Fruit fly (Drosophila melanogaster) whole organism, embryonic: ENCODE measurements around the gene CG42538.

Experiments used
- Atf6 ChIP-seq: fragments of 200-800 bp; sonication (Bioruptor generic); IDR thresholded peaks from 2 replicates; pipeline ENCODE4 v1.3.6; 2022; ENCODE audit warnings: missing biosample characterization, missing genetic modification characterization
- Awh ChIP-seq: fragments of 200-800 bp; sonication (Bioruptor generic); IDR thresholded peaks from 2 replicates; pipeline ENCODE4, ENCODE4 v1.3.6; 2022; ENCODE audit warnings: missing biosample characterization, missing genetic modification characterization
- C15 ChIP-seq: fragments of 200-800 bp; sonication (Bioruptor generic); IDR thresholded peaks from 3 replicates; pipeline ENCODE4 v1.3.6; 2022; ENCODE audit warnings: missing biosample characterization, missing genetic modification characterization
- CG10366 ChIP-seq: fragments of 200-800 bp; sonication (Bioruptor generic); IDR thresholded peaks from 2 replicates; pipeline ENCODE4 v1.3.6; 2022; ENCODE audit warnings: missing biosample characterization, missing genetic modification characterization
- CG12391 ChIP-seq: fragments of 200-800 bp; sonication (Bioruptor generic); optimal IDR thresholded peaks from 3 replicates; lab custom pipeline; 2018; ENCODE audit warnings: missing biosample characterization, mild to moderate bottlenecking, missing genetic modification characterization, moderate library complexity
- CG15479 ChIP-seq: fragments of 200-800 bp; sonication (Bioruptor generic); optimal IDR thresholded peaks from 3 replicates; lab custom pipeline; 2019; ENCODE audit warnings: missing biosample characterization, mild to moderate bottlenecking, missing genetic modification characterization, moderate library complexity
- CG15696 ChIP-seq: fragments of 200-800 bp; sonication (Bioruptor generic); optimal IDR thresholded peaks from 2 replicates; lab custom pipeline; 2019; ENCODE audit warnings: missing biosample characterization, mild to moderate bottlenecking, missing genetic modification characterization, moderate library complexity
- CG1602 ChIP-seq: fragments of 200-800 bp; sonication (Bioruptor generic); optimal IDR thresholded peaks from 3 replicates; lab custom pipeline; 2016; ENCODE audit warnings: missing biosample characterization, missing genetic modification characterization
- CG16779 ChIP-seq: fragments of 200-800 bp; sonication (Bioruptor generic); IDR thresholded peaks from 2 replicates; pipeline ENCODE4 v1.3.6; 2022; ENCODE audit warnings: missing biosample characterization, missing genetic modification characterization
- CG17385 ChIP-seq: fragments of 200-800 bp; sonication (Bioruptor generic); optimal IDR thresholded peaks from 3 replicates; lab custom pipeline; 2018; ENCODE audit warnings: missing biosample characterization, mild to moderate bottlenecking, missing genetic modification characterization
- CG1832 ChIP-seq: fragments of 200-800 bp; sonication (Bioruptor generic); optimal IDR thresholded peaks from 2 replicates; lab custom pipeline; 2017; ENCODE audit warnings: missing biosample characterization, mild to moderate bottlenecking, missing genetic modification characterization, inconsistent platforms
- CG34376 ChIP-seq: fragments of 200-800 bp; sonication (Bioruptor generic); optimal IDR thresholded peaks from 2 replicates; lab custom pipeline; 2018; ENCODE audit warnings: missing biosample characterization, mild to moderate bottlenecking, missing genetic modification characterization
- CG42726 ChIP-seq: fragments of 200-800 bp; sonication (Bioruptor generic); IDR thresholded peaks from 2 replicates; pipeline ENCODE4 v1.3.6; 2022; ENCODE audit warnings: missing biosample characterization, missing genetic modification characterization; ENCODE audit not compliant: partially characterized antibody
- CG4360 ChIP-seq: fragments of 200-800 bp; sonication (Bioruptor generic); IDR thresholded peaks from 2 replicates; pipeline ENCODE4 v1.3.6; 2022; ENCODE audit warnings: missing biosample characterization, missing genetic modification characterization
- CG9609 ChIP-seq: fragments of 200-800 bp; sonication (Bioruptor generic); optimal IDR thresholded peaks from 3 replicates; lab custom pipeline; 2016; ENCODE audit warnings: missing biosample characterization, missing genetic modification characterization
- CG9932 ChIP-seq: fragments of 200-800 bp; sonication (Bioruptor generic); IDR thresholded peaks from 2 replicates; pipeline ENCODE4 v1.3.6; 2022; ENCODE audit warnings: missing biosample characterization, missing genetic modification characterization
- Chrac-16 ChIP-seq: fragments of 200-800 bp; sonication (Bioruptor generic); optimal IDR thresholded peaks from 3 replicates; lab custom pipeline; 2016; ENCODE audit warnings: missing biosample characterization, missing genetic modification characterization
- CrebB ChIP-seq: fragments of 200-800 bp; sonication (Bioruptor generic); optimal IDR thresholded peaks from 3 replicates; lab custom pipeline; 2018; ENCODE audit warnings: missing biosample characterization, mild to moderate bottlenecking, missing genetic modification characterization
- E2f1 ChIP-seq: fragments of 200-800 bp; sonication (Bioruptor generic); IDR thresholded peaks from 2 replicates; pipeline ENCODE4 v1.3.6; 2022; ENCODE audit warnings: missing biosample characterization, missing genetic modification characterization
- H15 ChIP-seq: fragments of 200-800 bp; sonication (Bioruptor generic); IDR thresholded peaks from 3 replicates; pipeline ENCODE4 v1.3.6; 2022; ENCODE audit warnings: missing biosample characterization, missing genetic modification characterization
- HHEX ChIP-seq: fragments of 200-800 bp; sonication (Bioruptor generic); optimal IDR thresholded peaks from 3 replicates; lab custom pipeline; 2017; ENCODE audit warnings: missing biosample characterization, mild to moderate bottlenecking, missing genetic modification characterization, missing genetic modification reagents
- Hr78 ChIP-seq, 2 experiments: fragments of 200-800 bp in 1 of 2; fragments of >200 bp in 1 of 2; sonication (Bioruptor generic) in 1 of 2; optimal IDR thresholded peaks; 2 replicates each; lab custom pipeline; 2017 to 2019; ENCODE audit warnings: missing biosample characterization in 2 of 2, missing genetic modification characterization in 2 of 2, mild to moderate bottlenecking in 1 of 2, moderate library complexity in 1 of 2
- Lpt ChIP-seq: fragments of >200 bp; optimal IDR thresholded peaks from 2 replicates; lab custom pipeline; 2018; ENCODE audit warnings: missing biosample characterization, missing genetic modification characterization
- Meics ChIP-seq: fragments of 200-800 bp; sonication (Bioruptor generic); optimal IDR thresholded peaks from 2 replicates; lab custom pipeline; 2017; ENCODE audit warnings: missing biosample characterization, mild to moderate bottlenecking, missing genetic modification characterization
- NK7.1 ChIP-seq: fragments of 200-800 bp; sonication (Bioruptor generic); optimal IDR thresholded peaks from 3 replicates; lab custom pipeline; 2016; ENCODE audit warnings: missing biosample characterization, missing genetic modification characterization
- Oaz ChIP-seq: fragments of 200-800 bp; sonication (Bioruptor generic); IDR thresholded peaks from 2 replicates; pipeline ENCODE4 v1.3.6; 2022; ENCODE audit warnings: missing biosample characterization, missing genetic modification characterization
- Sox100B ChIP-seq: fragments of 200-800 bp; sonication (Bioruptor generic); optimal IDR thresholded peaks from 3 replicates; lab custom pipeline; 2018; ENCODE audit warnings: missing biosample characterization, mild to moderate bottlenecking, missing genetic modification characterization
- aop ChIP-seq: fragments of 200-800 bp; sonication (Bioruptor generic); IDR thresholded peaks from 2 replicates; pipeline ENCODE4 v1.3.6; 2022; ENCODE audit warnings: missing biosample characterization, missing genetic modification characterization
- ato ChIP-seq: fragments of 200-800 bp; sonication (Bioruptor generic); IDR thresholded peaks from 2 replicates; pipeline ENCODE4 v1.3.6; 2022; ENCODE audit warnings: missing biosample characterization, missing genetic modification characterization; ENCODE audit not compliant: partially characterized antibody
- br ChIP-seq: fragments of >200 bp; optimal IDR thresholded peaks from 2 replicates; lab custom pipeline; 2017
- caup ChIP-seq: fragments of 200-800 bp; sonication (Bioruptor generic); optimal IDR thresholded peaks from 3 replicates; lab custom pipeline; 2017; ENCODE audit warnings: missing biosample characterization, mild to moderate bottlenecking, missing genetic modification characterization, moderate library complexity; ENCODE audit not compliant: severe bottlenecking
- crol ChIP-seq: fragments of 200-800 bp; sonication (Bioruptor generic); IDR thresholded peaks from 2 replicates; pipeline ENCODE4 v1.3.6; 2022; ENCODE audit warnings: missing biosample characterization, missing genetic modification characterization
- dmrt11E ChIP-seq: fragments of 200-800 bp; sonication (Bioruptor generic); optimal IDR thresholded peaks from 3 replicates; lab custom pipeline; 2018; ENCODE audit warnings: missing biosample characterization, mild to moderate bottlenecking, missing genetic modification characterization, moderate library complexity
- dysf ChIP-seq: fragments of 200-800 bp; sonication (Bioruptor generic); IDR thresholded peaks from 3 replicates; pipeline ENCODE4 v1.3.6; 2022; ENCODE audit warnings: missing biosample characterization, missing genetic modification characterization
- fd96Cb ChIP-seq: fragments of 200-800 bp; sonication (Bioruptor generic); optimal IDR thresholded peaks from 2 replicates; lab custom pipeline; 2018; ENCODE audit warnings: missing biosample characterization, mild to moderate bottlenecking, missing genetic modification characterization, moderate library complexity
- gce ChIP-seq: fragments of 200-800 bp; sonication (Bioruptor generic); IDR thresholded peaks from 3 replicates; pipeline ENCODE4 v1.3.6; 2022; ENCODE audit warnings: missing biosample characterization, missing genetic modification characterization
- h ChIP-seq: fragments of >200 bp; optimal IDR thresholded peaks from 2 replicates; lab custom pipeline; 2017
- ind ChIP-seq: fragments of 200-800 bp; sonication (Bioruptor generic); optimal IDR thresholded peaks from 3 replicates; lab custom pipeline; 2016; ENCODE audit warnings: missing biosample characterization, missing genetic modification characterization
- insv ChIP-seq, 2 experiments: fragments of 200-800 bp; sonication (Bioruptor generic); optimal IDR thresholded peaks; 3 replicates each; lab custom pipeline; 2016 to 2018; ENCODE audit warnings: missing biosample characterization in 2 of 2, missing genetic modification characterization in 2 of 2
- lov ChIP-seq, 2 experiments: fragments of 200-800 bp in 1 of 2; fragments of >200 bp in 1 of 2; sonication (Bioruptor generic) in 1 of 2; IDR thresholded peaks in 1 of 2; optimal IDR thresholded peaks in 1 of 2; 2 replicates in 1 of 2; 3 replicates in 1 of 2; pipeline versions ENCODE4 v1.3.6 to Lab custom; 2017 to 2022; ENCODE audit warnings: missing biosample characterization in 1 of 2, missing genetic modification characterization in 1 of 2
- mam ChIP-seq: fragments of 200-800 bp; sonication (Bioruptor generic); optimal IDR thresholded peaks from 3 replicates; lab custom pipeline; 2016; ENCODE audit warnings: missing biosample characterization, missing genetic modification characterization
- peb ChIP-seq: fragments of 200-800 bp; sonication (Bioruptor generic); IDR thresholded peaks from 2 replicates; pipeline ENCODE4 v1.3.6; 2022; ENCODE audit warnings: missing biosample characterization, missing genetic modification characterization
- pnt ChIP-seq: fragments of 200-800 bp; sonication (Bioruptor generic); optimal IDR thresholded peaks from 3 replicates; lab custom pipeline; 2016; ENCODE audit warnings: missing biosample characterization, missing genetic modification characterization
- prd ChIP-seq, 3 experiments: fragments of >200 bp in 2 of 3; fragments of 200-800 bp in 1 of 3; sonication (Bioruptor generic) in 1 of 3; optimal IDR thresholded peaks in 2 of 3; IDR thresholded peaks in 1 of 3; 2 replicates in 2 of 3; 3 replicates in 1 of 3; pipeline versions ENCODE4 v1.3.6 to Lab custom; 2017 to 2022; ENCODE audit warnings: missing biosample characterization in 1 of 3, missing genetic modification characterization in 1 of 3
- scrt ChIP-seq: fragments of 200-800 bp; sonication (Bioruptor generic); optimal IDR thresholded peaks from 2 replicates; lab custom pipeline; 2018; ENCODE audit warnings: missing biosample characterization, mild to moderate bottlenecking, missing genetic modification characterization, moderate library complexity
- sd ChIP-seq: fragments of 200-800 bp; sonication (Bioruptor generic); optimal IDR thresholded peaks from 3 replicates; lab custom pipeline; 2018; ENCODE audit warnings: missing biosample characterization, mild to moderate bottlenecking, missing genetic modification characterization, moderate library complexity
- shn ChIP-seq: fragments of 200-800 bp; sonication (Bioruptor generic); optimal IDR thresholded peaks from 3 replicates; lab custom pipeline; 2016; ENCODE audit warnings: missing biosample characterization, missing genetic modification characterization
- sim ChIP-seq: fragments of 200-800 bp; sonication (Bioruptor generic); IDR thresholded peaks from 2 replicates; pipeline ENCODE4 v1.3.6; 2022; ENCODE audit warnings: missing biosample characterization, missing genetic modification characterization
- zfh1 ChIP-seq: fragments of 200-800 bp; sonication (Bioruptor generic); IDR thresholded peaks from 3 replicates; pipeline ENCODE4 v1.3.6; 2022; ENCODE audit warnings: missing biosample characterization, missing genetic modification characterization

Gene CG42538

DNA sequence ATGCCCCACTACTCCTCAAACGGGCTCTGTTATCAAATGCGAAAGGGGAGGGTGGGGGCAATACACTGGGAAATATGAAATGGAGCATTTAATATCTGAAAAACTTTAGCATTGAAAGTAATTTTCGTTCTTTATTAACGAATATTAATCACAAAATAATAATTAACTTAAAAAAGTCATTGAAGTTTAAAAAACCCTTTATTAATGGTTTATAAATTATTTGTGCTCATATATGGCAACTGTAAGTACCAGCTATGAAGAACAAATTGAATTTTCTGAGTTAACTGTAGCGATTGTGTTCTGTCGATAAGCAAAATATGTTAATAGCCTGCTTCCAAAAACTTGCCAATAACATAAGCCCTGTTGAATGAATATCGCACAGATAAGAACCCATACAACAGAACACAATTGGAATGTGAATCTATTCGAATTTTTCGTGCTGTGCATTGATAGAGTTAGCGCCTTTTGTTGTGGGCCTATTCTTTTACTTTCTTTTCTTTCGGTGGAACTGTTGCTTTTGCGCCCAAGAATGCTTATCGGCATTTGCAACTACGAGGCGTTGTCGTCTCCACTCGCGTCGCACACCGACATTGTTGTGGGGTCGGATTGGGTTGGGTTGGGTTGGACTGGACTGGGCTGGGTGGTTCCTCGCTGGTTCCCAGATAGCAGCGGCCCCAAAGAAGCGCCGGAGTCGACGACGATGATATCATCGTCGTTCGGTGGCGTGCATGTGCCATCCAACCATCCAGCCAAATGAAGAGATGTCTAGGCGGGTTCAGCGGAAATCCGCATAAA is 26.7 kb downstream of the CG42538 start (continued):
- TF ChIP-seq sim (GFP tag; lab: Robert Waterston, UW) (no peak), CG1602 (peak; percentile 32), dysf (peak; percentile 46; the same call in 1 of the 3 replicates), gce (GFP tag; lab: Robert Waterston, UW) (no peak), CG17385 (GFP tag; lab: Kevin White, UChicago) (peak; percentile 59), dmrt11E (tag; lab: Kevin White, UChicago) (peak; percentile 45), CrebB (tag; lab: Kevin White, UChicago) (no peak), CG16779 (no peak), insv (GFP tag; optimal IDR thresholded peaks at IDR 0.05; lab: Kevin White, UChicago) (no peak), NK7.1 (GFP tag; lab: Kevin White, UChicago) (no peak), pnt (GFP tag; lab: Kevin White, UChicago) (peak; percentile 16), crol (peak; percentile 78), h (lab: Kevin White, UChicago) (no peak), peb (GFP tag; lab: Robert Waterston, UW) (no peak), ato (GFP tag; lab: Robert Waterston, UW) (no peak), Hr78 (GFP tag; optimal IDR thresholded peaks at IDR 0.05; lab: Kevin White, UChicago) (peak in 1 of 2 experiments; percentile 27), CG34376 (no peak), E2f1 (GFP tag; lab: Robert Waterston, UW) (0 out of 2 replicates have a peak, but pooled peaks have one; percentile 18), aop (GFP tag; lab: Robert Waterston, UW) (no peak), CG15479 (no peak), Atf6 (GFP tag; lab: Robert Waterston, UW) (peak; percentile 28; the same call in 1 of the 2 replicates), mam (GFP tag; lab: Kevin White, UChicago) (peak; percentile 5), Meics (GFP tag; lab: Kevin White, UChicago) (peak; percentile 51), CG42726 (no peak), CG1832 (GFP tag; lab: Kevin White, UChicago) (no peak), br (lab: Kevin White, UChicago) (no peak), CG12391 (peak; percentile 57), shn (GFP tag; lab: Kevin White, UChicago) (peak; percentile 11), C15 (GFP tag; lab: Robert Waterston, UW) (0 out of 3 replicates have a peak, but pooled peaks have one; percentile 27), lov (optimal IDR thresholded peaks at IDR 0.05; lab: Kevin White, UChicago) (no peak), lov (GFP tag; IDR thresholded peaks at IDR 0.05; lab: Robert Waterston, UW) (no peak), CG9609 (GFP tag; lab: Kevin White, UChicago) (no peak), CG10366 (peak; percentile 9; the same call in 1 of the 2 replicates), Sox100B (peak; percentile 74), prd (optimal IDR thresholded peaks at IDR 0.05; lab: Kevin White, UChicago) (no peak), prd (GFP tag; IDR thresholded peaks at IDR 0.05; lab: Robert Waterston, UW) (no peak), fd96Cb (no peak), scrt (GFP tag; lab: Kevin White, UChicago) (no peak), sd (tag; lab: Kevin White, UChicago) (peak; percentile 76), HHEX (peak; percentile 27), Oaz (GFP tag; lab: Robert Waterston, UW) (no peak), Awh (GFP tag; lab: Robert Waterston, UW) (no peak), Chrac-16 (GFP tag; lab: Kevin White, UChicago) (peak; percentile 48), CG15696 (tag; lab: Kevin White, UChicago) (no peak), ind (peak; percentile 40), CG9932 (GFP tag; lab: Robert Waterston, UW) (0 out of 2 replicates have a peak, but pooled peaks have one; percentile 31), Lpt (GFP tag; lab: Kevin White, UChicago) (no peak), zfh1 (GFP tag; lab: Robert Waterston, UW) (no peak), caup (peak; percentile 13), H15 (GFP tag; lab: Robert Waterston, UW) (no peak), CG4360 (GFP tag; lab: Robert Waterston, UW) (no peak)
